Worm (Caenorhabditis elegans) whole organism, late embryonic: ENCODE measurements around the gene K07H8.9.

ENCODE experiments used
- C08G9.2 ChIP-seq: sonication (generic microtip); optimal IDR thresholded peaks from 2 replicates; lab custom pipeline; 2016; ENCODE audit warnings: mild to moderate bottlenecking, missing genetic modification characterization, moderate library complexity, missing compliant biosample characterization
- F13H6.1 ChIP-seq: sonication (generic microtip); optimal IDR thresholded peaks from 2 replicates; lab custom pipeline; 2016; ENCODE audit warnings: missing genetic modification characterization, missing compliant biosample characterization
- K09A11.1 ChIP-seq: sonication (generic microtip); optimal IDR thresholded peaks from 2 replicates; lab custom pipeline; 2017; ENCODE audit warnings: antibody characterized with exemption, mild to moderate bottlenecking, missing genetic modification characterization, missing compliant biosample characterization; ENCODE audit not compliant: insufficient read depth
- T23F11.4 ChIP-seq: fragments of 200-800 bp; sonication (Bioruptor generic); optimal IDR thresholded peaks from 2 replicates; lab custom pipeline; 2018; ENCODE audit warnings: mild to moderate bottlenecking, missing genetic modification characterization, missing compliant biosample characterization
- Y22D7AL.16 ChIP-seq: sonication (generic microtip); optimal IDR thresholded peaks from 2 replicates; lab custom pipeline; 2016; ENCODE audit warnings: missing genetic modification characterization, missing compliant biosample characterization
- ama-1 ChIP-seq: fragments of 150-350 bp; optimal IDR thresholded peaks from 2 replicates; lab custom pipeline; 2014
- ceh-18 ChIP-seq: sonication (generic microtip); optimal IDR thresholded peaks from 2 replicates; lab custom pipeline; 2016; ENCODE audit warnings: missing genetic modification characterization, missing compliant biosample characterization
- ceh-19 ChIP-seq: fragments of 200-800 bp; sonication (Bioruptor generic); optimal IDR thresholded peaks from 2 replicates; lab custom pipeline; 2018; ENCODE audit warnings: mild to moderate bottlenecking, missing genetic modification characterization, missing compliant biosample characterization
- ceh-2 ChIP-seq: sonication (generic microtip); optimal IDR thresholded peaks from 2 replicates; lab custom pipeline; 2016; ENCODE audit warnings: missing genotype, missing genetic modification characterization, missing compliant biosample characterization
- ceh-24 ChIP-seq: sonication (generic microtip); optimal IDR thresholded peaks from 2 replicates; lab custom pipeline; 2016; ENCODE audit warnings: mild to moderate bottlenecking, missing genetic modification characterization, missing compliant biosample characterization
- ceh-31 ChIP-seq: sonication (generic microtip); optimal IDR thresholded peaks from 2 replicates; lab custom pipeline; 2016; ENCODE audit warnings: missing genetic modification characterization, missing compliant biosample characterization
- ceh-45 ChIP-seq: fragments of 200-800 bp; sonication (Bioruptor generic); IDR thresholded peaks from 2 replicates; pipeline ENCODE4 v1.3.6; 2022; ENCODE audit warnings: missing genetic modification reagents, missing genetic modification characterization, missing compliant biosample characterization
- ceh-6 ChIP-seq: fragments of 200-800 bp; sonication (Bioruptor generic); optimal IDR thresholded peaks from 2 replicates; lab custom pipeline; 2018; ENCODE audit warnings: mild to moderate bottlenecking, missing genetic modification characterization, missing compliant biosample characterization
- che-1 ChIP-seq: sonication (generic microtip); optimal IDR thresholded peaks from 2 replicates; lab custom pipeline; 2016; ENCODE audit warnings: mild to moderate bottlenecking, missing genetic modification characterization, missing compliant biosample characterization
- dmd-4 ChIP-seq: sonication (generic microtip); optimal IDR thresholded peaks from 2 replicates; lab custom pipeline; 2016; ENCODE audit warnings: borderline replicate concordance, missing genetic modification characterization, missing compliant biosample characterization
- dve-1 ChIP-seq: sonication (generic microtip); optimal IDR thresholded peaks from 2 replicates; lab custom pipeline; 2017; ENCODE audit warnings: antibody characterized with exemption, mild to moderate bottlenecking, missing genetic modification characterization, missing compliant biosample characterization
- elt-4 ChIP-seq: sonication (generic microtip); optimal IDR thresholded peaks from 2 replicates; lab custom pipeline; 2016; ENCODE audit warnings: missing genetic modification characterization, missing compliant biosample characterization
- eyg-1 ChIP-seq: sonication (generic microtip); optimal IDR thresholded peaks from 2 replicates; lab custom pipeline; 2016; ENCODE audit warnings: missing genotype, missing genetic modification characterization, missing compliant biosample characterization
- fkh-6 ChIP-seq: sonication (generic microtip); optimal IDR thresholded peaks from 2 replicates; lab custom pipeline; 2016; ENCODE audit warnings: missing genetic modification characterization, missing compliant biosample characterization
- hlh-13 ChIP-seq: fragments of 200-800 bp; sonication (Bioruptor generic); optimal IDR thresholded peaks from 2 replicates; lab custom pipeline; 2018; ENCODE audit warnings: mild to moderate bottlenecking, missing genetic modification characterization, missing compliant biosample characterization
- hlh-15 ChIP-seq: sonication (generic microtip); optimal IDR thresholded peaks from 2 replicates; lab custom pipeline; 2016; ENCODE audit warnings: missing genetic modification characterization, missing compliant biosample characterization
- hlh-30 ChIP-seq: sonication (generic microtip); optimal IDR thresholded peaks from 2 replicates; lab custom pipeline; 2017; ENCODE audit warnings: antibody characterized with exemption, missing genetic modification characterization, missing compliant biosample characterization; ENCODE audit not compliant: insufficient read depth
- hlh-8 ChIP-seq: sonication (generic microtip); optimal IDR thresholded peaks from 2 replicates; lab custom pipeline; 2016; ENCODE audit warnings: missing genotype, missing genetic modification characterization, missing compliant biosample characterization
- lin-11 ChIP-seq: fragments of 200-800 bp; sonication (Bioruptor generic); optimal IDR thresholded peaks from 2 replicates; lab custom pipeline; 2018; ENCODE audit warnings: mild to moderate bottlenecking, missing genetic modification characterization, missing compliant biosample characterization
- mec-3 ChIP-seq: sonication (generic microtip); optimal IDR thresholded peaks from 2 replicates; lab custom pipeline; 2016; ENCODE audit warnings: borderline replicate concordance, missing genetic modification characterization, missing compliant biosample characterization
- nfya-1 ChIP-seq: sonication (generic microtip); optimal IDR thresholded peaks from 2 replicates; lab custom pipeline; 2017; ENCODE audit warnings: missing genetic modification characterization, mild to moderate bottlenecking, missing compliant biosample characterization, antibody characterized with exemption, moderate library complexity
- nhr-11 ChIP-seq: fragments of 150-350 bp; optimal IDR thresholded peaks from 2 replicates; lab custom pipeline; 2014; ENCODE audit warnings: missing biosample characterization, missing genetic modification characterization
- npax-4 ChIP-seq: sonication (generic microtip); optimal IDR thresholded peaks from 2 replicates; lab custom pipeline; 2016; ENCODE audit warnings: missing genetic modification characterization, missing compliant biosample characterization
- odd-2 ChIP-seq: sonication (generic microtip); optimal IDR thresholded peaks from 2 replicates; lab custom pipeline; 2017; ENCODE audit warnings: antibody characterized with exemption, mild to moderate bottlenecking, missing genetic modification characterization, missing compliant biosample characterization
- pat-9 ChIP-seq: fragments of 200-800 bp; sonication (Bioruptor generic); optimal IDR thresholded peaks from 2 replicates; lab custom pipeline; 2018; ENCODE audit warnings: mild to moderate bottlenecking, missing genetic modification characterization, moderate library complexity, missing compliant biosample characterization
- pax-1 ChIP-seq: fragments of 150-350 bp; optimal IDR thresholded peaks from 2 replicates; lab custom pipeline; 2014; ENCODE audit warnings: missing biosample characterization, missing genetic modification characterization
- pha-2 ChIP-seq: sonication (generic microtip); optimal IDR thresholded peaks from 2 replicates; lab custom pipeline; 2017; ENCODE audit warnings: mild to moderate bottlenecking, missing genetic modification characterization, missing compliant biosample characterization
- pha-4 ChIP-seq: fragments of 150-350 bp; optimal IDR thresholded peaks from 2 replicates; lab custom pipeline; 2018; ENCODE audit warnings: missing biosample characterization, missing genetic modification reagents, missing genetic modification characterization
- rnt-1 ChIP-seq: sonication (generic microtip); optimal IDR thresholded peaks from 2 replicates; lab custom pipeline; 2016; ENCODE audit warnings: missing genetic modification characterization, missing compliant biosample characterization
- sdc-2 ChIP-seq: sonication (generic microtip); optimal IDR thresholded peaks from 2 replicates; lab custom pipeline; 2016; ENCODE audit warnings: missing genotype, missing genetic modification characterization, missing compliant biosample characterization
- sox-2 ChIP-seq: fragments of 200-800 bp; sonication (Bioruptor generic); IDR thresholded peaks from 2 replicates; pipeline ENCODE4 v1.3.6; 2022; ENCODE audit warnings: missing genetic modification reagents, missing genetic modification characterization, missing compliant biosample characterization
- sox-4 ChIP-seq: sonication (generic microtip); optimal IDR thresholded peaks from 2 replicates; lab custom pipeline; 2017; ENCODE audit warnings: mild to moderate bottlenecking, missing genetic modification characterization, inconsistent platforms, missing compliant biosample characterization
- syd-9 ChIP-seq: sonication (generic microtip); optimal IDR thresholded peaks from 2 replicates; lab custom pipeline; 2016; ENCODE audit warnings: mild to moderate bottlenecking, missing genetic modification characterization, moderate library complexity, missing compliant biosample characterization
- tbx-2 ChIP-seq: sonication (generic microtip); optimal IDR thresholded peaks from 2 replicates; lab custom pipeline; 2016; ENCODE audit warnings: missing genetic modification characterization, missing compliant biosample characterization
- tbx-7 ChIP-seq: sonication (generic microtip); optimal IDR thresholded peaks from 2 replicates; lab custom pipeline; 2016; ENCODE audit warnings: missing genotype, missing genetic modification characterization, missing compliant biosample characterization
- ttx-3 ChIP-seq: sonication (generic microtip); optimal IDR thresholded peaks from 2 replicates; lab custom pipeline; 2016; ENCODE audit warnings: missing genetic modification reagents, missing genetic modification characterization, missing compliant biosample characterization
- unc-3 ChIP-seq, 2 experiments: fragments of 200-800 bp in 1 of 2; sonication (Bioruptor generic) in 1 of 2; sonication (generic microtip) in 1 of 2; conservative IDR thresholded peaks in 1 of 2; optimal IDR thresholded peaks in 1 of 2; 2 replicates each; pipeline versions ENCODE4 v1.3.6 to Lab custom; 2016 to 2022; ENCODE audit warnings: missing compliant biosample characterization in 2 of 2, missing genetic modification characterization in 2 of 2, missing genetic modification reagents in 1 of 2
- unc-55 ChIP-seq: sonication (generic microtip); optimal IDR thresholded peaks from 2 replicates; lab custom pipeline; 2017; ENCODE audit warnings: missing biosample characterization, missing genetic modification reagents, missing genetic modification characterization
- unc-86 ChIP-seq: sonication (generic microtip); optimal IDR thresholded peaks from 2 replicates; lab custom pipeline; 2016; ENCODE audit warnings: missing genetic modification characterization, missing compliant biosample characterization
- ztf-16 ChIP-seq: sonication (generic microtip); optimal IDR thresholded peaks from 2 replicates; lab custom pipeline; 2017; ENCODE audit warnings: missing genetic modification characterization, missing compliant biosample characterization

Gene K07H8.9

ce11 chrIV:8255221-8255620, 31.1 kb downstream of the K07H8.9 start:
- TF ChIP-seq hlh-13 (GFP tag; lab: Kevin White, UChicago): no peak
- TF ChIP-seq odd-2 (tag; lab: Kevin White, UChicago): no peak
- TF ChIP-seq hlh-15 (tag; lab: Kevin White, UChicago): no peak
- TF ChIP-seq elt-4 (tag; lab: Kevin White, UChicago): no peak
- no peak for TF ChIP-seq ttx-3
- TF ChIP-seq ceh-31 (tag; lab: Kevin White, UChicago): no peak
- TF ChIP-seq pax-1 (tag; lab: Kevin White, UChicago): no peak
- no peak for TF ChIP-seq ceh-24 (tag; lab: Kevin White, UChicago)
- no peak for TF ChIP-seq ceh-19 (GFP tag; lab: Kevin White, UChicago)

ce11 chrIV:8254193-8254592, 32.1 kb downstream of the K07H8.9 start:
- TF ChIP-seq sdc-2: no peak
- no peak for TF ChIP-seq unc-55 (GFP tag; lab: Kevin White, UChicago)
- TF ChIP-seq unc-86 (tag; lab: Kevin White, UChicago): no peak
- TF ChIP-seq syd-9: no peak
- TF ChIP-seq sox-2: no peak
- no peak for TF ChIP-seq odd-2 (tag; lab: Kevin White, UChicago)
- no peak for TF ChIP-seq unc-3 (GFP tag; conservative IDR thresholded peaks at IDR 0.05; lab: Robert Waterston, UW)
- TF ChIP-seq unc-3 (tag; optimal IDR thresholded peaks at IDR 0.05; lab: Kevin White, UChicago): no peak
- no peak for TF ChIP-seq F13H6.1
- TF ChIP-seq hlh-15 (tag; lab: Kevin White, UChicago): no peak
- no peak for TF ChIP-seq rnt-1 (tag; lab: Kevin White, UChicago)
- TF ChIP-seq tbx-7 (tag; lab: Kevin White, UChicago): no peak
- no peak for TF ChIP-seq pat-9 (tag; lab: Kevin White, UChicago)
- TF ChIP-seq che-1: no peak
- no peak for TF ChIP-seq hlh-30 (tag; lab: Kevin White, UChicago)
- TF ChIP-seq npax-4: no peak
- no peak for TF ChIP-seq ceh-2
- TF ChIP-seq ama-1 (lab: Kevin White, UChicago): no peak
- no peak for TF ChIP-seq ceh-31 (tag; lab: Kevin White, UChicago)
- no peak for TF ChIP-seq ceh-19 (GFP tag; lab: Kevin White, UChicago)
- TF ChIP-seq pha-4 (tag; lab: Kevin White, UChicago): no peak

DNA sequence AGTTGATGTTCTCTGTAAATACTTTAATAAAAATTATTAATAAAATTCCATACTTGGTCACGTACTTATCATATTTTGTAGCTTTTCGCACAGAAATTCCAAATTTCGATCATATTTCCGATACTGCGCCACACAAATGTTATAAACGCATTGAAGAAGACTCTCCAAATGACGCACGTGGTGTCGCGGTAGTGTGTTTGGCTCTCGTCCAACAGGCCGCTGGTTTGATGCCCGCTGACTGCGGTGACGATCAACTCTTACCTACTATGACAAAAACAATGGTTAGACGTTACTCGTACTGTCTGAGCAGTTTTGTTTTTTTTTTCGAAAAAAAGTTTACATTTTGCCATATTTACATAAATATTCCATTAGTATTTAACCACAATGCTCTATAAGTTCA, 33.4 kb downstream of the K07H8.9 start:
- TF ChIP-seq ceh-18: peak; percentile 77
- TF ChIP-seq fkh-6 (tag; lab: Kevin White, UChicago): peak; percentile 93
- TF ChIP-seq odd-2 (tag; lab: Kevin White, UChicago): peak; percentile 81
- peak; percentile 89 for TF ChIP-seq ceh-24 (tag; lab: Kevin White, UChicago)
- peak; percentile 88 for TF ChIP-seq F13H6.1
- TF ChIP-seq T23F11.4 (GFP tag; lab: Kevin White, UChicago): peak; percentile 93
- TF ChIP-seq ceh-19 (GFP tag; lab: Kevin White, UChicago): peak; percentile 95
- peak; percentile 47 for TF ChIP-seq mec-3 (tag; lab: Kevin White, UChicago)
- peak; percentile 95 for TF ChIP-seq unc-86 (tag; lab: Kevin White, UChicago)
- TF ChIP-seq pat-9 (tag; lab: Kevin White, UChicago): peak; percentile 95
- TF ChIP-seq hlh-13 (GFP tag; lab: Kevin White, UChicago): peak; percentile 91
- TF ChIP-seq unc-55 (GFP tag; lab: Kevin White, UChicago): no peak
- TF ChIP-seq hlh-15 (tag; lab: Kevin White, UChicago): peak; percentile 92
- peak; percentile 60 for TF ChIP-seq tbx-7 (tag; lab: Kevin White, UChicago)
- peak; percentile 82 for TF ChIP-seq C08G9.2
- peak; percentile 87 for TF ChIP-seq hlh-30 (tag; lab: Kevin White, UChicago)
- peak; percentile 89 for TF ChIP-seq hlh-8 (tag; lab: Kevin White, UChicago)
- TF ChIP-seq dve-1 (tag; lab: Kevin White, UChicago): peak; percentile 84
- TF ChIP-seq sox-4 (tag; lab: Kevin White, UChicago): peak; percentile 97
- TF ChIP-seq ceh-45 (GFP tag; lab: Robert Waterston, UW): peak; percentile 86
- TF ChIP-seq nhr-11 (tag; lab: Kevin White, UChicago): no peak
- peak; percentile 96 for TF ChIP-seq Y22D7AL.16 (tag; lab: Kevin White, UChicago)
- TF ChIP-seq K09A11.1 (tag; lab: Kevin White, UChicago): peak; percentile 90
- TF ChIP-seq lin-11 (tag; lab: Kevin White, UChicago): peak; percentile 95
- peak; percentile 78 for TF ChIP-seq nfya-1 (tag; lab: Kevin White, UChicago)
- TF ChIP-seq ztf-16 (tag; lab: Kevin White, UChicago): peak; percentile 96
- peak; percentile 93 for TF ChIP-seq unc-3 (GFP tag; conservative IDR thresholded peaks at IDR 0.05; lab: Robert Waterston, UW)
- peak; percentile 93 for TF ChIP-seq unc-3 (tag; optimal IDR thresholded peaks at IDR 0.05; lab: Kevin White, UChicago)
- peak; percentile 90 for TF ChIP-seq eyg-1
- peak; percentile 73 for TF ChIP-seq ceh-31 (tag; lab: Kevin White, UChicago)
- peak; percentile 93 for TF ChIP-seq tbx-2
- TF ChIP-seq ceh-6 (GFP tag; lab: Kevin White, UChicago): peak; percentile 97
- peak; percentile 95 for TF ChIP-seq pha-2 (tag; lab: Kevin White, UChicago)
- TF ChIP-seq dmd-4: peak; percentile 84
- TF ChIP-seq ttx-3: peak; percentile 96
